Fruit fly (Drosophila melanogaster): ENCODE measurements around the gene CG14669.

CG14669 gene

DNA sequence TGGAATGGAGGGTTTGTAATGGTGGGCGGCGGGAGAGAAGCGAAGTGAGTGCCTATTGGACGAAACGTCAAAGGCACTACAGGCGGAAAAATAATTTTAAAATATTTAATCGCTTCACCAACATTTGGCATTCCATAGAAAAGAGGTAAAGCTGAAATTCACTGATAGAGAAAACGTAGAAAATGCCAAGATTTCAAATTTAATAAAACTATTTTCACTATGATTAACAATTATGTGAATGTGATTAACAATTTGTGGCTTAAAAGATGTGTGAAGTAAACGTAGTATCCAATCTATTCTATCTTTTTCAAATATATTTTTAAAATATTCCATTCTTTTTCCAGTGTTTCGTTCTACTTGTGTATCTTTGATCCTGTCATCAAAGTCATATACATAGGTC is 24.9 kb upstream of the CG14669 start (continued):
- TF ChIP-seq net (GFP tag; optimal IDR thresholded peaks at IDR 0.05) = peak; percentile 29
- no peak for TF ChIP-seq Sox14 (GFP tag; optimal IDR thresholded peaks at IDR 0.05)
- TF ChIP-seq svp (GFP tag) = no peak
- TF ChIP-seq CG34406 (GFP tag; optimal IDR thresholded peaks at IDR 0.05) = no peak
- no peak for TF ChIP-seq CG6808 (GFP tag; optimal IDR thresholded peaks at IDR 0.05)
- no peak for TF ChIP-seq lz (GFP tag; optimal IDR thresholded peaks at IDR 0.05)
- TF ChIP-seq acj6 (GFP tag; optimal IDR thresholded peaks at IDR 0.05) = no peak
- TF ChIP-seq CG31627 (GFP tag; optimal IDR thresholded peaks at IDR 0.05) = no peak
- no peak for TF ChIP-seq CG6792 (GFP tag; optimal IDR thresholded peaks at IDR 0.05)
- TF ChIP-seq CG8319 (GFP tag; optimal IDR thresholded peaks at IDR 0.05) = no peak
- TF ChIP-seq Hr38 (GFP tag; optimal IDR thresholded peaks at IDR 0.05) = no peak
- TF ChIP-seq spab (GFP tag; optimal IDR thresholded peaks at IDR 0.05) = peak; percentile 14

DNA sequence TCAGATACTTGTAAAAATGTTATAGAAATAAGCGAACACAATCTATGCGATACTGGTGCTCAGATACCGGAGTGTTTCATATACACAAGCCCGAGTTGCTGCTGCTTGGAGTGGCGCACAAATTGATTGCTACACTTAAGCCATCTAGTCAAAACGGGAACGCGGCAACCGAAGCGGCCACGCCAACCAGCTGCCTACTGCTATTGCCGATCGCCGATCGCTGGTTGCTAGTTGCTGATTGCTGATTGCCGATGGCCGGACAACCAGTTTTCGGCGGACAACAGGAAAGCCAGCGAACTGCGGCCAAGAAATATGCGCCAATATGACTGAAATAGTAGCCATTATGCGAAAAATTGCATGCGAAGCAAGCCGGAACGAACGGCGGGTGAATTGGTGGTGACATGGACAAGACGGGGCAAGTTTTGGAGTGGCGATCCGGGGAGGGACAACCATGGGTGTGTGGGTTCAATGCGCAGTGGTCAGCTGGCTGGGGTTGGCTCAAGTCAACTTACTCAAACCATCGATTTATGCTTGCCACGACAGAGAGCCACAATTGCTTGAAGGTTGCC is 24.1 kb upstream of the CG14669 start:
- TF ChIP-seq CG6276 (GFP tag; optimal IDR thresholded peaks at IDR 0.05) = no peak
- no peak for TF ChIP-seq Hr38 (GFP tag; optimal IDR thresholded peaks at IDR 0.05)
- TF ChIP-seq Sox15 (GFP tag; optimal IDR thresholded peaks at IDR 0.05) = no peak
- no peak for TF ChIP-seq achi (GFP tag; optimal IDR thresholded peaks at IDR 0.05)
- peak in 1 of 2 experiments; percentile 58 for TF ChIP-seq ss (GFP tag; optimal IDR thresholded peaks at IDR 0.05)
- peak; percentile 41 for TF ChIP-seq Lpt (GFP tag; optimal IDR thresholded peaks at IDR 0.05)
- TF ChIP-seq spab (GFP tag; optimal IDR thresholded peaks at IDR 0.05) = no peak
- no peak for TF ChIP-seq acj6 (GFP tag; optimal IDR thresholded peaks at IDR 0.05)
- TF ChIP-seq Eip78C (GFP tag) = peak; percentile 40
- TF ChIP-seq CG10631 (GFP tag; optimal IDR thresholded peaks at IDR 0.05) = no peak
- no peak for TF ChIP-seq Eip75B (GFP tag; optimal IDR thresholded peaks at IDR 0.05)
- TF ChIP-seq CG7368 (GFP tag; optimal IDR thresholded peaks at IDR 0.05) = no peak
- no peak for TF ChIP-seq dsx (GFP tag; optimal IDR thresholded peaks at IDR 0.05; ENCODE audit: poor library complexity, severe bottlenecking)
- TF ChIP-seq CG15336 (GFP tag; IDR thresholded peaks at IDR 0.05) = no peak; the same call in 1 of the 2 replicates
- TF ChIP-seq CG8319 (GFP tag; optimal IDR thresholded peaks at IDR 0.05) = no peak
- TF ChIP-seq CG11762 (GFP tag; optimal IDR thresholded peaks at IDR 0.05; ENCODE audit: insufficient read depth) = no peak
- TF ChIP-seq eg (GFP tag; IDR thresholded peaks at IDR 0.05) = 0 out of 3 replicates have a peak, but pooled peaks have one; percentile 23
- no peak for TF ChIP-seq CG11294 (GFP tag; IDR thresholded peaks at IDR 0.05)
- no peak for TF ChIP-seq esn (GFP tag; optimal IDR thresholded peaks at IDR 0.05)
- TF ChIP-seq CG1621 (tag; optimal IDR thresholded peaks at IDR 0.05) = peak; percentile 54
- no peak for TF ChIP-seq dac (GFP tag; optimal IDR thresholded peaks at IDR 0.05)
- TF ChIP-seq CG3919 (GFP tag; optimal IDR thresholded peaks at IDR 0.05) = no peak
- TF ChIP-seq CG32006 (GFP tag; optimal IDR thresholded peaks at IDR 0.05) = no peak
- TF ChIP-seq fkh (GFP tag; optimal IDR thresholded peaks at IDR 0.05) = no peak
- TF ChIP-seq CG6854 (GFP tag; optimal IDR thresholded peaks at IDR 0.05) = no peak
- TF ChIP-seq CG10669 (GFP tag; optimal IDR thresholded peaks at IDR 0.05) = no peak
- no peak for TF ChIP-seq Sox102F (GFP tag; optimal IDR thresholded peaks at IDR 0.05)
- no peak for TF ChIP-seq Ets21C (GFP tag; optimal IDR thresholded peaks at IDR 0.05)
- no peak for TF ChIP-seq CG31627 (GFP tag; optimal IDR thresholded peaks at IDR 0.05)
- TF ChIP-seq CG6792 (GFP tag; optimal IDR thresholded peaks at IDR 0.05) = no peak
- no peak for TF ChIP-seq salr (GFP tag; optimal IDR thresholded peaks at IDR 0.05)
- TF ChIP-seq CG6808 (GFP tag; optimal IDR thresholded peaks at IDR 0.05) = no peak
- TF ChIP-seq fd59A (GFP tag; optimal IDR thresholded peaks at IDR 0.05) = no peak

DNA sequence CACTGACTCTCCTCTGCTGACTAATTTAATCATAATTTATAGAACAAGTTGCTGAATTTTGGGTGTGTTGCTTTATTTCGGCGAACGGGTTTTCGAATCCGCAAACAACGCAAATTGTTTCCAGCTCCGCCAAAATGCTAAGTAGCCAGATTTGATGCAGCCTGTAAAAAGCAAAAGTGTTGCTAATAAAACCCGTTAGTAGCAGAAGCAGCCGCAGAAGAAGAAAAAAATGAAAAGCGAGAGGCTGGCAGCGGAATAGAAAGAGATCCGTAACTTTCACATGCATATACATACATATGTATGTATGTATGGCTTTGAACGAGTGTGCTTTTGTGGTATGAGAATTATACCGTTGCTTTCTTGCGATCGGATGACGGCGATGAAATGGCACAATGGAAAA is 22.3 kb upstream of the CG14669 start:
- no peak for TF ChIP-seq fd59A (GFP tag; optimal IDR thresholded peaks at IDR 0.05)
- TF ChIP-seq salr (GFP tag; optimal IDR thresholded peaks at IDR 0.05) = no peak
- peak; percentile 61 for TF ChIP-seq Blimp-1 (GFP tag; optimal IDR thresholded peaks at IDR 0.05)
- no peak for TF ChIP-seq acj6 (GFP tag; optimal IDR thresholded peaks at IDR 0.05)
- no peak for TF ChIP-seq CG34406 (GFP tag; optimal IDR thresholded peaks at IDR 0.05)
- TF ChIP-seq CG6163 (GFP tag; IDR thresholded peaks at IDR 0.05) = no peak
- no peak for TF ChIP-seq fd85E (GFP tag; optimal IDR thresholded peaks at IDR 0.05)

Measured in whole organism, prepupa.